Worm (Caenorhabditis elegans) whole organism, midembryonic: ENCODE data around the gene fbxc-30.

ENCODE experiments used
- flt-1 ChIP-seq: fragments of 200-800 bp; sonication (Bioruptor generic); IDR thresholded peaks from 2 replicates; pipeline ENCODE4 v1.3.6; 2022; ENCODE audit warnings: missing genetic modification characterization, missing compliant biosample characterization
- klf-2 ChIP-seq: fragments of 200-800 bp; sonication (Bioruptor generic); conservative IDR thresholded peaks from 2 replicates; pipeline ENCODE4 v1.3.6; 2022; ENCODE audit warnings: missing genetic modification reagents, missing genetic modification characterization, missing compliant biosample characterization
- tab-1 ChIP-seq: fragments of 200-800 bp; sonication (Bioruptor generic); IDR thresholded peaks from 2 replicates; pipeline ENCODE4 v1.3.6; 2022; ENCODE audit warnings: missing genetic modification characterization, missing compliant biosample characterization

DNA sequence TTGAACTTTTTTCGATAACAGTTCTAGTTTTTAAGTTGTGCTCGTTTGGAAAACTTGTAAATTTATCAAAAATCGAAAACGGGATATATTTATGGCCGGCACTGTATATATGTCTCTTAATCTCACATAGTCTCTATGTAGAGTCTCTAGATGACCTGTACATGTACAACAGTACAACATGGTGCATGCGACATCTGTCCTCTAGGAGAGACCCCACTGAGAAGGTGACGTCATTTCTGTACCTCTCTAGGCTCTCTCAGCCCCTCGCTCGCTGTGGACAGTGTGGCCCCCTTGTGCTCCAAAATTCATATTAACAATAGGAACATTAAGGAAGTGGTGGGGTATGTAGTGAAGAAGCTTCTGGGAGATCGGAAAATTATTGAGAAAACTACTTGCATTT, 19.8 kb downstream of the fbxc-30 start:
- TF ChIP-seq flt-1 (GFP tag; lab: Robert Waterston, UW), result peak; percentile 54; the same call in 1 of the 2 replicates
- no peak for TF ChIP-seq klf-2
- no peak for TF ChIP-seq tab-1
